Worm (Caenorhabditis elegans) whole organism, L4/young adult: ENCODE results near the gene nspf-2.
"Not testable (repeated sequence)": the region's sequence is repeated elsewhere in the genome, so short reads cannot be mapped to it uniquely, and the experiment has no call there.

Experiments
- W03F9.2 ChIP-seq: fragments of 150-350 bp; optimal IDR thresholded peaks from 2 replicates; lab custom pipeline; 2014; ENCODE audit warnings: missing biosample characterization, missing genetic modification characterization
- dao-5 ChIP-seq: sonication (generic microtip); optimal IDR thresholded peaks from 2 replicates; lab custom pipeline; 2016; ENCODE audit warnings: missing genotype, missing genetic modification characterization, moderate library complexity, missing compliant biosample characterization
- him-1 ChIP-seq: sonication (generic microtip); optimal IDR thresholded peaks from 2 replicates; lab custom pipeline; 2016; ENCODE audit warnings: missing genotype, missing genetic modification reagents, missing genetic modification characterization, missing compliant biosample characterization

DNA sequence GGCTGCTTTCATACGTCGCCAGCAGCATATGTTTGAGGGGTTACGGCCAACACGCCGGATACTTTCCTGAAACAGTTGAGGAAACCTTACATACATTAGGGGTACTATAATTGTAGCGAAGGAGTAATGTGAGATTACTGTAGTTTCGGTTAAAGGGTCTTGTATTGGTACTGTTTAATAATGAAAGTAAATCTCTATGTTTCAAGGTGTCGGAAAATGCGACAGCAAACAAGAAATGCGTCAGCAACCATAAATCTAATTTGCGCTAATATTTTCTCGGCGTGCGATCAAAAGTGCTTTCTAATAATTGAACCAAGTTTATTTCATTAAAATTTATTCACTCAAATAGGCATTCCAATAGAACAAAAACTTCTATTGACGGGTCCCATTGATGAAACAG, 16.4 kb upstream of the nspf-2 start, which contains the start of gene sri-57:
- TF ChIP-seq him-1 (tag; lab: Kevin White, UChicago); dao-5; W03F9.2 (tag; lab: Kevin White, UChicago): not testable (repeated sequence)
